Fruit fly (Drosophila melanogaster) whole organism, embryonic: ENCODE measurements around the gene CG43814.

Experiments
- Atf6 ChIP-seq: fragments of 200-800 bp; sonication (Bioruptor generic); IDR thresholded peaks from 2 replicates; pipeline ENCODE4 v1.3.6; 2022; ENCODE audit warnings: missing biosample characterization, missing genetic modification characterization
- Blimp-1 ChIP-seq: fragments of 200-800 bp; sonication (Bioruptor generic); optimal IDR thresholded peaks from 3 replicates; lab custom pipeline; 2018; ENCODE audit warnings: missing biosample characterization, missing genetic modification characterization, mild to moderate bottlenecking, moderate library complexity, missing genetic modification reagents
- CG10366 ChIP-seq: fragments of 200-800 bp; sonication (Bioruptor generic); IDR thresholded peaks from 2 replicates; pipeline ENCODE4 v1.3.6; 2022; ENCODE audit warnings: missing biosample characterization, missing genetic modification characterization
- CG10979 ChIP-seq: fragments of 200-800 bp; sonication (Bioruptor generic); optimal IDR thresholded peaks from 2 replicates; lab custom pipeline; 2018; ENCODE audit warnings: missing biosample characterization, mild to moderate bottlenecking, missing genetic modification characterization, moderate library complexity
- CG11695 ChIP-seq: fragments of 200-800 bp; sonication (Bioruptor generic); IDR thresholded peaks from 3 replicates; pipeline ENCODE4 v1.3.6; 2022; ENCODE audit warnings: missing biosample characterization, missing genetic modification characterization
- CG12104 ChIP-seq: fragments of 200-800 bp; sonication (Bioruptor generic); optimal IDR thresholded peaks from 3 replicates; lab custom pipeline; 2016; ENCODE audit warnings: missing biosample characterization, missing genetic modification characterization
- CG12391 ChIP-seq: fragments of 200-800 bp; sonication (Bioruptor generic); optimal IDR thresholded peaks from 3 replicates; lab custom pipeline; 2018; ENCODE audit warnings: missing biosample characterization, mild to moderate bottlenecking, missing genetic modification characterization, moderate library complexity
- CG13775 ChIP-seq: fragments of 200-800 bp; sonication (Bioruptor generic); optimal IDR thresholded peaks from 3 replicates; lab custom pipeline; 2017; ENCODE audit warnings: missing biosample characterization, mild to moderate bottlenecking, missing genetic modification characterization
- CG17359 ChIP-seq: fragments of 200-800 bp; sonication (Bioruptor generic); optimal IDR thresholded peaks from 3 replicates; lab custom pipeline; 2018; ENCODE audit warnings: missing biosample characterization, mild to moderate bottlenecking, missing genetic modification characterization, moderate library complexity
- CG17612 ChIP-seq: fragments of 200-800 bp; sonication (Bioruptor generic); IDR thresholded peaks from 2 replicates; pipeline ENCODE4 v1.3.6; 2022; ENCODE audit warnings: missing biosample characterization, missing genetic modification characterization
- CG18262 ChIP-seq: fragments of 200-800 bp; optimal IDR thresholded peaks from 3 replicates; lab custom pipeline; 2019; ENCODE audit warnings: missing biosample characterization, mild to moderate bottlenecking, missing genetic modification characterization, moderate library complexity
- CG2678 ChIP-seq: fragments of 200-800 bp; sonication (Bioruptor generic); optimal IDR thresholded peaks from 3 replicates; lab custom pipeline; 2019; ENCODE audit warnings: missing biosample characterization, mild to moderate bottlenecking, missing genetic modification characterization, moderate library complexity
- CG2712 ChIP-seq: fragments of 200-800 bp; optimal IDR thresholded peaks from 3 replicates; lab custom pipeline; 2019; ENCODE audit warnings: missing biosample characterization, mild to moderate bottlenecking, missing genetic modification characterization, moderate library complexity
- CG4707 ChIP-seq: fragments of 200-800 bp; sonication (Bioruptor generic); optimal IDR thresholded peaks from 2 replicates; lab custom pipeline; 2018; ENCODE audit warnings: missing biosample characterization, mild to moderate bottlenecking, missing genetic modification characterization, moderate library complexity
- CG5953 ChIP-seq: fragments of 200-800 bp; sonication (Bioruptor generic); IDR thresholded peaks from 2 replicates; pipeline ENCODE4 v1.3.6; 2022; ENCODE audit warnings: missing biosample characterization, missing genetic modification characterization
- CG7271 ChIP-seq: fragments of 200-800 bp; sonication (Bioruptor generic); optimal IDR thresholded peaks from 2 replicates; lab custom pipeline; 2018; ENCODE audit warnings: missing biosample characterization, mild to moderate bottlenecking, missing genetic modification characterization, moderate library complexity
- CG8924 ChIP-seq: fragments of 200-800 bp; optimal IDR thresholded peaks from 3 replicates; lab custom pipeline; 2019; ENCODE audit warnings: missing biosample characterization, mild to moderate bottlenecking, missing genetic modification characterization, moderate library complexity
- CG9727 ChIP-seq: fragments of 200-800 bp; sonication (Bioruptor generic); optimal IDR thresholded peaks from 3 replicates; lab custom pipeline; 2017; ENCODE audit warnings: missing biosample characterization, mild to moderate bottlenecking, missing genetic modification characterization
- Hey ChIP-seq: fragments of 200-800 bp; sonication (Bioruptor generic); optimal IDR thresholded peaks from 3 replicates; lab custom pipeline; 2018; ENCODE audit warnings: missing biosample characterization, mild to moderate bottlenecking, missing genetic modification characterization
- Optix ChIP-seq: fragments of 200-800 bp; sonication (Bioruptor generic); IDR thresholded peaks from 3 replicates; pipeline ENCODE4 v1.3.6; 2022; ENCODE audit warnings: missing biosample characterization, missing genetic modification characterization
- Xrp1 ChIP-seq: fragments of 200-800 bp; sonication (Bioruptor generic); IDR thresholded peaks from 2 replicates; pipeline ENCODE4 v1.3.6; 2022; ENCODE audit warnings: missing biosample characterization, missing genetic modification characterization
- ac ChIP-seq: fragments of 200-800 bp; sonication (Bioruptor generic); optimal IDR thresholded peaks from 3 replicates; lab custom pipeline; 2017; ENCODE audit warnings: missing biosample characterization, mild to moderate bottlenecking, missing genetic modification characterization
- ara ChIP-seq: fragments of 200-800 bp; sonication (Bioruptor generic); IDR thresholded peaks from 2 replicates; pipeline ENCODE4 v1.3.6; 2022; ENCODE audit warnings: missing biosample characterization, missing genetic modification characterization
- btn ChIP-seq: fragments of 200-800 bp; sonication (Bioruptor generic); optimal IDR thresholded peaks from 2 replicates; lab custom pipeline; 2016; ENCODE audit warnings: missing biosample characterization, missing genetic modification characterization
- chif ChIP-seq, 2 experiments: fragments of 200-800 bp; sonication (Bioruptor generic); optimal IDR thresholded peaks; 3 replicates each; lab custom pipeline; 2016; ENCODE audit warnings: missing biosample characterization in 2 of 2, missing genetic modification characterization in 2 of 2
- gce ChIP-seq: fragments of 200-800 bp; sonication (Bioruptor generic); IDR thresholded peaks from 3 replicates; pipeline ENCODE4 v1.3.6; 2022; ENCODE audit warnings: missing biosample characterization, missing genetic modification characterization
- gem ChIP-seq: fragments of 200-800 bp; sonication (Bioruptor generic); optimal IDR thresholded peaks from 2 replicates; lab custom pipeline; 2019; ENCODE audit warnings: missing biosample characterization, mild to moderate bottlenecking, missing genetic modification characterization, moderate library complexity
- gfzf ChIP-seq: fragments of 200-800 bp; sonication (Bioruptor generic); optimal IDR thresholded peaks from 2 replicates; lab custom pipeline; 2016; ENCODE audit warnings: missing biosample characterization, mild to moderate bottlenecking, missing genetic modification characterization, moderate library complexity
- grau ChIP-seq: fragments of 200-800 bp; optimal IDR thresholded peaks from 3 replicates; lab custom pipeline; 2019; ENCODE audit warnings: missing biosample characterization, mild to moderate bottlenecking, missing genetic modification characterization, moderate library complexity
- gsb-n ChIP-seq: fragments of 200-800 bp; sonication (Bioruptor generic); optimal IDR thresholded peaks from 3 replicates; lab custom pipeline; 2018; ENCODE audit warnings: missing biosample characterization, mild to moderate bottlenecking, missing genetic modification characterization
- lilli ChIP-seq: fragments of 200-800 bp; sonication (Bioruptor generic); optimal IDR thresholded peaks from 3 replicates; lab custom pipeline; 2016; ENCODE audit warnings: missing biosample characterization, missing genetic modification characterization
- oc ChIP-seq: fragments of 200-800 bp; sonication (Bioruptor generic); optimal IDR thresholded peaks from 2 replicates; lab custom pipeline; 2018; ENCODE audit warnings: missing biosample characterization, mild to moderate bottlenecking, missing genetic modification characterization, moderate library complexity
- pan ChIP-seq, 4 experiments: fragments of >200 bp in 3 of 4; fragments of 200-800 bp in 1 of 4; sonication (Bioruptor generic) in 1 of 4; optimal IDR thresholded peaks in 3 of 4; IDR thresholded peaks in 1 of 4; 2 replicates each; pipeline versions ENCODE4 v1.3.6 to Lab custom; 2017 to 2022; ENCODE audit warnings: missing biosample characterization in 2 of 4, missing genetic modification characterization in 2 of 4, mixed read lengths in 1 of 4
- prd ChIP-seq, 3 experiments: fragments of >200 bp in 2 of 3; fragments of 200-800 bp in 1 of 3; sonication (Bioruptor generic) in 1 of 3; optimal IDR thresholded peaks in 2 of 3; IDR thresholded peaks in 1 of 3; 2 replicates in 2 of 3; 3 replicates in 1 of 3; pipeline versions ENCODE4 v1.3.6 to Lab custom; 2017 to 2022; ENCODE audit warnings: missing biosample characterization in 1 of 3, missing genetic modification characterization in 1 of 3
- pros ChIP-seq: fragments of 200-800 bp; sonication (Bioruptor generic); optimal IDR thresholded peaks from 3 replicates; lab custom pipeline; 2019; ENCODE audit warnings: missing biosample characterization, mild to moderate bottlenecking, missing genetic modification characterization, moderate library complexity
- row ChIP-seq: fragments of 200-800 bp; sonication (Bioruptor generic); IDR thresholded peaks from 3 replicates; pipeline ENCODE4 v1.3.6; 2022; ENCODE audit warnings: missing biosample characterization, missing genetic modification characterization
- sens ChIP-seq: fragments of 200-800 bp; sonication (Bioruptor generic); peaks from one replicate; lab custom pipeline; 2016; ENCODE audit warnings: missing biosample characterization, missing genetic modification characterization
- so ChIP-seq: fragments of 200-800 bp; sonication (Bioruptor generic); IDR thresholded peaks from 3 replicates; pipeline ENCODE4 v1.3.6; 2022; ENCODE audit warnings: missing biosample characterization, missing genetic modification characterization
- sob ChIP-seq: fragments of 200-800 bp; sonication (Bioruptor generic); IDR thresholded peaks from 2 replicates; pipeline ENCODE4 v1.3.6; 2022; ENCODE audit warnings: missing biosample characterization, missing genetic modification characterization
- stc ChIP-seq: fragments of 200-800 bp; sonication (Bioruptor generic); IDR thresholded peaks from 2 replicates; pipeline ENCODE4 v1.3.6; 2022; ENCODE audit warnings: missing biosample characterization, missing genetic modification characterization
- unpg ChIP-seq: fragments of 200-800 bp; sonication (Bioruptor generic); optimal IDR thresholded peaks from 3 replicates; lab custom pipeline; 2018; ENCODE audit warnings: missing biosample characterization, mild to moderate bottlenecking, missing genetic modification characterization, moderate library complexity
- vvl ChIP-seq: fragments of 200-800 bp; sonication (Bioruptor generic); IDR thresholded peaks from 2 replicates; pipeline ENCODE4 v1.3.6; 2022; ENCODE audit warnings: missing biosample characterization, missing genetic modification characterization
- zen ChIP-seq: fragments of 200-800 bp; sonication (Bioruptor generic); optimal IDR thresholded peaks from 3 replicates; lab custom pipeline; 2018; ENCODE audit warnings: missing biosample characterization, mild to moderate bottlenecking, missing genetic modification characterization, moderate library complexity

The CG43814 gene

dm6 chr2L:18810960-18811642 lies 6.0 kb upstream of the CG43814 start, which contains the start of the genes CG10570 and CG42502 (continued):
- TF ChIP-seq gfzf (GFP tag; lab: Kevin White, UChicago) (no peak), CG13775 (GFP tag; lab: Kevin White, UChicago) (no peak), so (no peak), gem (tag; lab: Kevin White, UChicago) (peak; percentile 32), CG8924 (tag; lab: Kevin White, UChicago) (peak; percentile 2), CG2678 (tag; lab: Kevin White, UChicago) (peak; percentile 29), CG4707 (GFP tag; lab: Kevin White, UChicago) (no peak), grau (peak; percentile 21), pan (optimal IDR thresholded peaks at IDR 0.05; lab: Kevin White, UChicago) (no peak), pan (GFP tag; optimal IDR thresholded peaks at IDR 0.05 in 1 of 2, IDR thresholded peaks at IDR 0.05 in 1 of 2) (no peak), btn (GFP tag; lab: Kevin White, UChicago) (no peak), Optix (GFP tag; lab: Robert Waterston, UW) (no peak)
- TF ChIP-seq, all 482 proteins: peak for 27

DNA sequence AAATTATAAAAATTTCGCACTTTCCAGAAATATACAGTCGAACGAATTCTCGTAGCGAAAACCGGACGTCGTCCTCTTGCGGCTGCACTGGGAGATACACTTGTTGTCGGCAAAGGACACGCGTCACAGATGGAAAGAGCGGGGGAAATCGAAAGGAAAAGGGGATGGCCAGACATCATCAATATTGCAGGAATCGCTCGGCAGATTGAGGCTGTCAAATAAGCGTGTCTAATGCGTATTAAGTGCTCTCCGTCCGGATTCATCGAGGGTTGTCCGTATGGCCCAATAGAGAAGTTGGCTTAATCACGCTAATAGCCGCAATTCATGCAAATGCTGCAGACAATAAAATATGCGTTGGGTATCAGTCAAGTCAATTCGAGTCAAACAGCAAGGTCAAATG lies 4.3 kb upstream of the CG43814 start:
- peak; percentile 62 for TF ChIP-seq Hey (tag; lab: Kevin White, UChicago)
- TF ChIP-seq gce (GFP tag; lab: Robert Waterston, UW): no peak
- TF ChIP-seq oc (tag; lab: Kevin White, UChicago): peak; percentile 17
- TF ChIP-seq pros (GFP tag; lab: Kevin White, UChicago): peak; percentile 10
- TF ChIP-seq stc: no peak
- TF ChIP-seq gsb-n (tag; lab: Kevin White, UChicago): peak; percentile 67

- TF ChIP-seq ara (GFP tag; lab: Robert Waterston, UW): peak; percentile 48; the same call in 1 of the 2 replicates
- TF ChIP-seq chif (GFP tag; optimal IDR thresholded peaks at IDR 0.05; lab: Kevin White, UChicago): peak in 1 of 2 experiments; percentile 10
- no peak for TF ChIP-seq CG17612 (GFP tag; lab: Robert Waterston, UW)
- peak; percentile 54 for TF ChIP-seq CG2712 (tag; lab: Kevin White, UChicago)
- peak; percentile 6 for TF ChIP-seq lilli (GFP tag; lab: Kevin White, UChicago)
- peak; percentile 38 for TF ChIP-seq CG18262 (tag; lab: Kevin White, UChicago)
- peak; percentile 4 for TF ChIP-seq ac
- no peak for TF ChIP-seq CG5953
- 0 out of 3 replicates have a peak, but pooled peaks have one; percentile 16 for TF ChIP-seq CG11695
- peak; percentile 47 for TF ChIP-seq CG2678 (tag; lab: Kevin White, UChicago)
- TF ChIP-seq CG12104 (GFP tag; lab: Kevin White, UChicago): no peak
- peak; percentile 55 for TF ChIP-seq gem (tag; lab: Kevin White, UChicago)
- peak; percentile 65 for TF ChIP-seq sens (GFP tag; lab: Kevin White, UChicago)
- peak; percentile 93 for TF ChIP-seq zen (tag; lab: Kevin White, UChicago)
- peak; percentile 60; the same call in 2 of the 3 replicates for TF ChIP-seq row (GFP tag; lab: Robert Waterston, UW)
- TF ChIP-seq CG7271 (tag; lab: Kevin White, UChicago): no peak
- peak; percentile 42 for TF ChIP-seq unpg
- no peak for TF ChIP-seq prd (optimal IDR thresholded peaks at IDR 0.05; lab: Kevin White, UChicago)
- TF ChIP-seq prd (GFP tag; IDR thresholded peaks at IDR 0.05; lab: Robert Waterston, UW): peak; percentile 87
- peak; percentile 16; the same call in 1 of the 2 replicates for TF ChIP-seq vvl (GFP tag; lab: Robert Waterston, UW)
- peak; percentile 60 for TF ChIP-seq CG9727 (GFP tag; lab: Kevin White, UChicago)
- 0 out of 3 replicates have a peak, but pooled peaks have one; percentile 40 for TF ChIP-seq gce (GFP tag; lab: Robert Waterston, UW)
- peak; percentile 50 for TF ChIP-seq CG10979 (tag; lab: Kevin White, UChicago)
- TF ChIP-seq Atf6: no peak
- TF ChIP-seq sob (GFP tag; lab: Robert Waterston, UW): 0 out of 2 replicates have a peak, but pooled peaks have one; percentile 10
- peak; percentile 20 for TF ChIP-seq Blimp-1 (GFP tag; lab: Kevin White, UChicago)
- TF ChIP-seq CG8924 (tag; lab: Kevin White, UChicago): peak; percentile 38
- no peak for TF ChIP-seq CG10366 (GFP tag; lab: Robert Waterston, UW)
- peak; percentile 61 for TF ChIP-seq Xrp1 (GFP tag; lab: Robert Waterston, UW)
- TF ChIP-seq CG17359: peak; percentile 26
- peak; percentile 30 for TF ChIP-seq CG12391 (tag; lab: Kevin White, UChicago)
Measured at dm6 chr2L:18808754-18809329, 3.7 kb upstream of the CG43814 start.
